Fruit fly (Drosophila melanogaster) whole organism, embryonic: ENCODE measurements around the gene AlaRS.
A peak's percentile ranks its signal among the peaks of the same experiment; 100 is the strongest.

Source experiments
- Atf-2 ChIP-seq: fragments of 200-800 bp; sonication (Bioruptor generic); optimal IDR thresholded peaks from 2 replicates; lab custom pipeline; 2016; ENCODE audit warnings: missing biosample characterization, missing genetic modification characterization
- B-H1 ChIP-seq: fragments of 200-800 bp; sonication (Bioruptor generic); IDR thresholded peaks from 3 replicates; pipeline ENCODE4 v1.3.6; 2022; ENCODE audit warnings: missing biosample characterization, missing genetic modification characterization
- CG10321 ChIP-seq: fragments of 200-800 bp; sonication (Bioruptor generic); IDR thresholded peaks from 2 replicates; pipeline ENCODE4 v1.3.6; 2022; ENCODE audit warnings: missing biosample characterization, missing genetic modification characterization
- CG10431 ChIP-seq: fragments of 200-800 bp; sonication (Bioruptor generic); optimal IDR thresholded peaks from 3 replicates; lab custom pipeline; 2018; ENCODE audit warnings: missing biosample characterization, mild to moderate bottlenecking, missing genetic modification characterization
- CG10565 ChIP-seq: fragments of 200-800 bp; sonication (Bioruptor generic); optimal IDR thresholded peaks from 3 replicates; lab custom pipeline; 2016; ENCODE audit warnings: missing biosample characterization, mild to moderate bottlenecking, missing genetic modification characterization
- CG10654 ChIP-seq: fragments of 200-800 bp; sonication (Bioruptor generic); optimal IDR thresholded peaks from 2 replicates; lab custom pipeline; 2016; ENCODE audit warnings: missing biosample characterization, missing genetic modification characterization
- CG11247 ChIP-seq: fragments of 200-800 bp; sonication (Bioruptor generic); IDR thresholded peaks from 2 replicates; pipeline ENCODE4 v1.3.6; 2022; ENCODE audit warnings: missing biosample characterization, missing genetic modification characterization
- CG11504 ChIP-seq: fragments of 200-800 bp; sonication (Bioruptor generic); optimal IDR thresholded peaks from 3 replicates; lab custom pipeline; 2019; ENCODE audit warnings: missing biosample characterization, mild to moderate bottlenecking, missing genetic modification characterization, moderate library complexity
- CG12659 ChIP-seq: fragments of 200-800 bp; sonication (Bioruptor generic); optimal IDR thresholded peaks from 3 replicates; lab custom pipeline; 2017; ENCODE audit warnings: mild to moderate bottlenecking, missing biosample characterization, missing genetic modification reagents, missing genetic modification characterization
- CG15269 ChIP-seq: fragments of 200-800 bp; sonication (Bioruptor generic); optimal IDR thresholded peaks from 2 replicates; lab custom pipeline; 2018; ENCODE audit warnings: missing biosample characterization, mild to moderate bottlenecking, missing genetic modification characterization, moderate library complexity
- CG1603 ChIP-seq: fragments of 200-800 bp; sonication (Bioruptor generic); optimal IDR thresholded peaks from 2 replicates; lab custom pipeline; 2019; ENCODE audit warnings: missing biosample characterization, mild to moderate bottlenecking, missing genetic modification characterization, moderate library complexity
- CG3407 ChIP-seq: fragments of 200-800 bp; sonication (Bioruptor generic); optimal IDR thresholded peaks from 2 replicates; lab custom pipeline; 2018; ENCODE audit warnings: missing biosample characterization, mild to moderate bottlenecking, missing genetic modification characterization
- CG4360 ChIP-seq: fragments of 200-800 bp; sonication (Bioruptor generic); IDR thresholded peaks from 2 replicates; pipeline ENCODE4 v1.3.6; 2022; ENCODE audit warnings: missing biosample characterization, missing genetic modification characterization
- CG4730 ChIP-seq: fragments of 200-800 bp; sonication (Bioruptor generic); IDR thresholded peaks from 2 replicates; pipeline ENCODE4 v1.3.6; 2022; ENCODE audit warnings: missing biosample characterization, missing genetic modification characterization
- CG5180 ChIP-seq: fragments of 200-800 bp; sonication (Bioruptor generic); optimal IDR thresholded peaks from 3 replicates; lab custom pipeline; 2017; ENCODE audit warnings: missing biosample characterization, missing genetic modification characterization, mild to moderate bottlenecking, moderate library complexity, missing genetic modification reagents
- CG7963 ChIP-seq: fragments of 200-800 bp; sonication (Bioruptor generic); IDR thresholded peaks from 3 replicates; pipeline ENCODE4 v1.3.6; 2022; ENCODE audit warnings: missing biosample characterization, missing genetic modification characterization; ENCODE audit not compliant: partially characterized antibody
- CG8290 ChIP-seq, 3 experiments: fragments of 200-800 bp; sonication (Bioruptor generic); optimal IDR thresholded peaks; 2 replicates each; lab custom pipeline; 2016 to 2019; ENCODE audit warnings: missing biosample characterization in 3 of 3, missing genetic modification characterization in 3 of 3, mild to moderate bottlenecking in 2 of 3, moderate library complexity in 1 of 3
- CG8359 ChIP-seq: fragments of 200-800 bp; sonication (Bioruptor generic); optimal IDR thresholded peaks from 2 replicates; lab custom pipeline; 2017; ENCODE audit warnings: missing biosample characterization, mild to moderate bottlenecking, missing genetic modification characterization, borderline replicate concordance
- CG9437 ChIP-seq: fragments of 200-800 bp; sonication (Bioruptor generic); optimal IDR thresholded peaks from 2 replicates; lab custom pipeline; 2018; ENCODE audit warnings: missing biosample characterization, mild to moderate bottlenecking, missing genetic modification characterization
- CG9876 ChIP-seq: fragments of 200-800 bp; sonication (Bioruptor generic); optimal IDR thresholded peaks from 2 replicates; lab custom pipeline; 2016; ENCODE audit warnings: missing biosample characterization, missing genetic modification characterization
- CG9932 ChIP-seq: fragments of 200-800 bp; sonication (Bioruptor generic); IDR thresholded peaks from 2 replicates; pipeline ENCODE4 v1.3.6; 2022; ENCODE audit warnings: missing biosample characterization, missing genetic modification characterization
- D19B ChIP-seq: fragments of 200-800 bp; sonication (Bioruptor generic); optimal IDR thresholded peaks from 2 replicates; lab custom pipeline; 2017; ENCODE audit warnings: missing biosample characterization, mild to moderate bottlenecking, missing genetic modification characterization
- Dbx ChIP-seq: fragments of 200-800 bp; sonication (Bioruptor generic); IDR thresholded peaks from 3 replicates; pipeline ENCODE4 v1.3.6; 2022; ENCODE audit warnings: missing biosample characterization, missing genetic modification characterization
- E2f2 ChIP-seq: fragments of 200-800 bp; sonication (Bioruptor generic); IDR thresholded peaks from 2 replicates; pipeline ENCODE4 v1.3.6; 2022; ENCODE audit warnings: missing biosample characterization, missing genetic modification characterization
- H2.0 ChIP-seq: fragments of 200-800 bp; sonication (Bioruptor generic); IDR thresholded peaks from 2 replicates; pipeline ENCODE4 v1.3.6; 2022; ENCODE audit warnings: missing biosample characterization, missing genetic modification characterization
- HHEX ChIP-seq: fragments of 200-800 bp; sonication (Bioruptor generic); optimal IDR thresholded peaks from 3 replicates; lab custom pipeline; 2017; ENCODE audit warnings: missing biosample characterization, mild to moderate bottlenecking, missing genetic modification characterization, missing genetic modification reagents
- Hmr ChIP-seq: fragments of 200-800 bp; sonication (Bioruptor generic); optimal IDR thresholded peaks from 3 replicates; lab custom pipeline; 2017; ENCODE audit warnings: mild to moderate bottlenecking, missing biosample characterization, missing genetic modification reagents, missing genetic modification characterization
- Hmx ChIP-seq: fragments of 200-800 bp; sonication (Bioruptor generic); optimal IDR thresholded peaks from 2 replicates; lab custom pipeline; 2016; ENCODE audit warnings: missing biosample characterization, missing genetic modification characterization
- Hr51 ChIP-seq, 2 experiments: fragments of 200-800 bp; sonication (Bioruptor generic); optimal IDR thresholded peaks; 2 replicates in 1 of 2; 3 replicates in 1 of 2; lab custom pipeline; 2016 to 2018; ENCODE audit warnings: missing biosample characterization in 2 of 2, missing genetic modification characterization in 2 of 2, mild to moderate bottlenecking in 1 of 2, moderate library complexity in 1 of 2
- Mad ChIP-seq: fragments of 200-800 bp; sonication (Bioruptor generic); optimal IDR thresholded peaks from 2 replicates; lab custom pipeline; 2016; ENCODE audit warnings: missing biosample characterization, missing genetic modification characterization
- Rfx ChIP-seq: fragments of 200-800 bp; sonication (Bioruptor generic); IDR thresholded peaks from 2 replicates; pipeline ENCODE4 v1.3.6; 2022; ENCODE audit warnings: missing biosample characterization, missing genetic modification characterization
- Sox100B ChIP-seq: fragments of 200-800 bp; sonication (Bioruptor generic); optimal IDR thresholded peaks from 3 replicates; lab custom pipeline; 2018; ENCODE audit warnings: missing biosample characterization, mild to moderate bottlenecking, missing genetic modification characterization
- btn ChIP-seq: fragments of 200-800 bp; sonication (Bioruptor generic); optimal IDR thresholded peaks from 2 replicates; lab custom pipeline; 2016; ENCODE audit warnings: missing biosample characterization, missing genetic modification characterization
- chinmo ChIP-seq: fragments of 200-800 bp; sonication (Bioruptor generic); IDR thresholded peaks from 4 replicates; pipeline ENCODE4 v1.3.6; 2022; ENCODE audit warnings: missing biosample characterization, missing genetic modification characterization; ENCODE audit not compliant: partially characterized antibody
- dan ChIP-seq: fragments of 200-800 bp; sonication (Bioruptor generic); IDR thresholded peaks from 2 replicates; pipeline ENCODE4 v1.3.6; 2022; ENCODE audit warnings: missing biosample characterization, missing genetic modification characterization
- emc ChIP-seq: fragments of 200-800 bp; sonication (Bioruptor generic); optimal IDR thresholded peaks from 2 replicates; lab custom pipeline; 2016; ENCODE audit warnings: missing biosample characterization, missing genetic modification characterization
- gem ChIP-seq: fragments of 200-800 bp; sonication (Bioruptor generic); optimal IDR thresholded peaks from 2 replicates; lab custom pipeline; 2019; ENCODE audit warnings: missing biosample characterization, mild to moderate bottlenecking, missing genetic modification characterization, moderate library complexity
- grau ChIP-seq: fragments of 200-800 bp; optimal IDR thresholded peaks from 3 replicates; lab custom pipeline; 2019; ENCODE audit warnings: missing biosample characterization, mild to moderate bottlenecking, missing genetic modification characterization, moderate library complexity
- gsb-n ChIP-seq: fragments of 200-800 bp; sonication (Bioruptor generic); optimal IDR thresholded peaks from 3 replicates; lab custom pipeline; 2018; ENCODE audit warnings: missing biosample characterization, mild to moderate bottlenecking, missing genetic modification characterization
- h ChIP-seq: fragments of >200 bp; optimal IDR thresholded peaks from 2 replicates; lab custom pipeline; 2017
- phol ChIP-seq: fragments of 200-800 bp; sonication (Bioruptor generic); optimal IDR thresholded peaks from 3 replicates; lab custom pipeline; 2018; ENCODE audit warnings: missing biosample characterization, mild to moderate bottlenecking, missing genetic modification characterization, moderate library complexity
- repo ChIP-seq: fragments of 200-800 bp; sonication (Bioruptor generic); optimal IDR thresholded peaks from 2 replicates; lab custom pipeline; 2016; ENCODE audit warnings: missing biosample characterization, missing genetic modification characterization
- seq ChIP-seq: fragments of 200-800 bp; sonication (Bioruptor generic); IDR thresholded peaks from 2 replicates; pipeline ENCODE4 v1.3.6; 2022; ENCODE audit warnings: missing biosample characterization, missing genetic modification characterization
- stwl ChIP-seq: fragments of 200-800 bp; sonication (Bioruptor generic); optimal IDR thresholded peaks from 3 replicates; lab custom pipeline; 2018; ENCODE audit warnings: missing biosample characterization, mild to moderate bottlenecking, missing genetic modification characterization, moderate library complexity
- sug ChIP-seq: fragments of 200-800 bp; optimal IDR thresholded peaks from 2 replicates; lab custom pipeline; 2019; ENCODE audit warnings: missing biosample characterization, mild to moderate bottlenecking, missing genetic modification characterization, moderate library complexity
- tx ChIP-seq: fragments of 200-800 bp; sonication (Bioruptor generic); optimal IDR thresholded peaks from 2 replicates; lab custom pipeline; 2016; ENCODE audit warnings: missing biosample characterization, missing genetic modification characterization
- usp ChIP-seq: fragments of >200 bp; optimal IDR thresholded peaks from 2 replicates; lab custom pipeline; 2017; ENCODE audit warnings: missing biosample characterization, missing genetic modification characterization
- vnd ChIP-seq: fragments of 200-800 bp; sonication (Bioruptor generic); IDR thresholded peaks from 3 replicates; pipeline ENCODE4 v1.3.6; 2022; ENCODE audit warnings: missing biosample characterization, missing genetic modification characterization; ENCODE audit not compliant: partially characterized antibody
- z ChIP-seq: fragments of 200-800 bp; sonication (Bioruptor generic); IDR thresholded peaks from 3 replicates; pipeline ENCODE4 v1.3.6; 2022; ENCODE audit warnings: missing biosample characterization, missing genetic modification characterization
- zen ChIP-seq: fragments of 200-800 bp; sonication (Bioruptor generic); optimal IDR thresholded peaks from 3 replicates; lab custom pipeline; 2018; ENCODE audit warnings: missing biosample characterization, mild to moderate bottlenecking, missing genetic modification characterization, moderate library complexity

Gene AlaRS

DNA sequence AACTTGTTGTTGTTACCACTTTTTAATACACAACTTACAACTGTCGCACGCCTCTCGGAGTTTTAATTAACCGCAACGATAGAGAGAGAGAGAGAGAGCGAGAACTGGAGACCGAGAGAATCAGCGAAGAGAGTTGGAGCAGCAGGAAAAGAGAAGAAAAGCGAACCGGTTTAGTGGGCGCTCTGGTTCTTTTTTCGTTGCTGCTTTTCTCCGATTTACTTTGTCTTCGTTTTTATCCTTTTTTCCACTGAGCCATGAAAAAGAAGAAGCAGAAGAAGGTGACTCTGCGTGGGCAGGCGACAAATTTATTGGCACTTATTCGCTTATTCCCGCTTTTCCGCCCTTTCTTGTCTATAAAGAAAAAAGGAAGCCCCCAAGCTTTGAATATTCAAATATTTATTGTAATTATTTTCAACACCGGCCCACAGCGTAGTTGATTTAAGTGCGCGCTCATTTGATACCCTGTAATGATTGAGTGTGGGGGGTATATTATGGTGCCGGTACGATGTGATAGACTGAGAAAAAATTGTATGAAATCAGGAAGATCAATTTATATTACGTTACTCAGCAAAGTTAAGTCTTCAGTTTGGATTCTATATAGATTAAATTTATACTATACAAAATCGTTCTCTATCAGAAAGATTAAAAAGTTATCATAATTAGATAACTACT is 38.8 kb upstream of the AlaRS start (continued):
- TF ChIP-seq CG4730 (GFP tag; lab: Robert Waterston, UW) (no peak), h (lab: Kevin White, UChicago) (no peak), Atf-2 (no peak), btn (GFP tag; lab: Kevin White, UChicago) (no peak), Hmx (no peak), sug (tag; lab: Kevin White, UChicago) (no peak), CG7963 (GFP tag; lab: Robert Waterston, UW) (no peak), chinmo (GFP tag; lab: Robert Waterston, UW) (no peak), B-H1 (GFP tag; lab: Robert Waterston, UW) (no peak), CG9932 (peak; percentile 6; the same call in 1 of the 2 replicates), Sox100B (GFP tag; lab: Kevin White, UChicago) (no peak), CG10654 (no peak), CG9437 (GFP tag; lab: Kevin White, UChicago) (no peak), tx (no peak), repo (GFP tag; lab: Kevin White, UChicago) (no peak), vnd (GFP tag; lab: Robert Waterston, UW) (no peak), usp (GFP tag; lab: Kevin White, UChicago) (no peak), stwl (tag; lab: Kevin White, UChicago) (no peak), gsb-n (no peak), CG10321 (no peak), phol (tag; lab: Kevin White, UChicago) (no peak), Hmr (GFP tag; lab: Kevin White, UChicago) (no peak), H2.0 (GFP tag; lab: Robert Waterston, UW) (no peak), gem (tag; lab: Kevin White, UChicago) (peak; percentile 45), seq (GFP tag; lab: Robert Waterston, UW) (no peak), CG1603 (tag; lab: Kevin White, UChicago) (no peak), CG12659 (GFP tag; lab: Kevin White, UChicago) (peak; percentile 3), CG3407 (GFP tag; lab: Kevin White, UChicago) (no peak), Rfx (GFP tag; lab: Robert Waterston, UW) (peak; percentile 27; the same call in 1 of the 2 replicates), CG4360 (GFP tag; lab: Robert Waterston, UW) (0 out of 2 replicates have a peak, but pooled peaks have one; percentile 28), D19B (peak; percentile 75), HHEX (no peak), CG11504 (tag; lab: Kevin White, UChicago) (peak; percentile 34), Dbx (no peak), CG11247 (GFP tag; lab: Robert Waterston, UW) (no peak), CG8290 (GFP tag; optimal IDR thresholded peaks at IDR 0.05; lab: Kevin White, UChicago) (no peak), CG8290 (tag; optimal IDR thresholded peaks at IDR 0.05; lab: Kevin White, UChicago) (no peak), E2f2 (GFP tag; lab: Robert Waterston, UW) (no peak), CG10431 (no peak), CG15269 (peak; percentile 8), CG8359 (no peak), Mad (GFP tag; lab: Kevin White, UChicago) (no peak), z (GFP tag; lab: Robert Waterston, UW) (no peak), dan (GFP tag; lab: Robert Waterston, UW) (no peak), grau (tag; lab: Kevin White, UChicago) (peak; percentile 8), CG10565 (GFP tag; lab: Kevin White, UChicago) (no peak), emc (GFP tag; lab: Kevin White, UChicago) (no peak), Hr51 (GFP tag; optimal IDR thresholded peaks at IDR 0.05; lab: Kevin White, UChicago) (no peak), CG5180 (GFP tag; lab: Kevin White, UChicago) (no peak), zen (tag; lab: Kevin White, UChicago) (no peak), CG9876 (GFP tag; lab: Kevin White, UChicago) (no peak)
